Fruit fly (Drosophila melanogaster) whole organism, prepupa: ENCODE data around the gene sba.

Experiments used
- CG10669 ChIP-seq: fragments of 200-800 bp; sonication (Bioruptor generic); optimal IDR thresholded peaks from 3 replicates; lab custom pipeline; 2018; ENCODE audit warnings: missing biosample characterization, mild to moderate bottlenecking, missing genetic modification characterization, moderate library complexity
- CG11294 ChIP-seq: fragments of 200-800 bp; sonication (Bioruptor generic); IDR thresholded peaks from 2 replicates; pipeline ENCODE4 v1.3.6; 2022; ENCODE audit warnings: missing biosample characterization, missing genetic modification characterization
- CG11762 ChIP-seq: fragments of 200-800 bp; sonication (Bioruptor generic); optimal IDR thresholded peaks from 3 replicates; lab custom pipeline; 2016; ENCODE audit warnings: missing biosample characterization, missing genetic modification characterization; ENCODE audit not compliant: insufficient read depth
- CG11902 ChIP-seq: fragments of 200-800 bp; sonication (Bioruptor generic); optimal IDR thresholded peaks from 3 replicates; lab custom pipeline; 2016; ENCODE audit warnings: missing biosample characterization, missing genetic modification characterization
- CG1621 ChIP-seq: fragments of 200-800 bp; sonication (Bioruptor generic); optimal IDR thresholded peaks from 3 replicates; lab custom pipeline; 2018; ENCODE audit warnings: missing biosample characterization, mild to moderate bottlenecking, missing genetic modification characterization
- CG16779 ChIP-seq: fragments of 200-800 bp; sonication (Bioruptor generic); optimal IDR thresholded peaks from 3 replicates; lab custom pipeline; 2017; ENCODE audit warnings: missing biosample characterization, mild to moderate bottlenecking, missing genetic modification characterization
- CG3032 ChIP-seq: fragments of 200-800 bp; optimal IDR thresholded peaks from 2 replicates; lab custom pipeline; 2019; ENCODE audit warnings: missing biosample characterization, mild to moderate bottlenecking, missing genetic modification characterization, moderate library complexity
- CG31627 ChIP-seq: fragments of 200-800 bp; sonication (Bioruptor generic); optimal IDR thresholded peaks from 3 replicates; lab custom pipeline; 2016; ENCODE audit warnings: missing biosample characterization, missing genetic modification characterization
- CG32006 ChIP-seq: fragments of 200-800 bp; sonication (Bioruptor generic); optimal IDR thresholded peaks from 3 replicates; lab custom pipeline; 2017; ENCODE audit warnings: missing biosample characterization, mild to moderate bottlenecking, missing genetic modification characterization
- CG34406 ChIP-seq: fragments of 200-800 bp; sonication (Bioruptor generic); optimal IDR thresholded peaks from 3 replicates; lab custom pipeline; 2016; ENCODE audit warnings: missing biosample characterization, missing genetic modification characterization
- CG3919 ChIP-seq: fragments of 200-800 bp; sonication (Bioruptor generic); optimal IDR thresholded peaks from 3 replicates; lab custom pipeline; 2016; ENCODE audit warnings: missing biosample characterization, missing genetic modification characterization
- CG4318 ChIP-seq: fragments of 200-800 bp; sonication (Bioruptor generic); optimal IDR thresholded peaks from 3 replicates; lab custom pipeline; 2017; ENCODE audit warnings: missing biosample characterization, mild to moderate bottlenecking, missing genetic modification characterization
- CG6163 ChIP-seq: fragments of 200-800 bp; sonication (Bioruptor generic); IDR thresholded peaks from 3 replicates; pipeline ENCODE4 v1.3.6; 2022; ENCODE audit warnings: missing biosample characterization, missing genetic modification characterization
- CG6792 ChIP-seq: fragments of 200-800 bp; sonication (Bioruptor generic); optimal IDR thresholded peaks from 3 replicates; lab custom pipeline; 2016; ENCODE audit warnings: missing biosample characterization, missing genetic modification characterization
- CG6808 ChIP-seq: fragments of 200-800 bp; sonication (Bioruptor generic); optimal IDR thresholded peaks from 3 replicates; lab custom pipeline; 2017; ENCODE audit warnings: missing biosample characterization, missing genetic modification characterization, mild to moderate bottlenecking, moderate library complexity, missing genetic modification reagents
- CG6854 ChIP-seq: fragments of 200-800 bp; sonication (Bioruptor generic); optimal IDR thresholded peaks from 2 replicates; lab custom pipeline; 2017; ENCODE audit warnings: missing biosample characterization, mild to moderate bottlenecking, missing genetic modification characterization
- CG7368 ChIP-seq: fragments of 200-800 bp; sonication (Bioruptor generic); optimal IDR thresholded peaks from 3 replicates; lab custom pipeline; 2016; ENCODE audit warnings: missing biosample characterization, missing genetic modification characterization
- CG8119 ChIP-seq: fragments of 200-800 bp; sonication (Bioruptor generic); IDR thresholded peaks from 3 replicates; pipeline ENCODE4 v1.3.6; 2022; ENCODE audit warnings: missing biosample characterization, missing genetic modification characterization
- CG8319 ChIP-seq: fragments of 200-800 bp; sonication (Bioruptor generic); optimal IDR thresholded peaks from 3 replicates; lab custom pipeline; 2016; ENCODE audit warnings: missing biosample characterization, missing genetic modification characterization
- Eip75B ChIP-seq: fragments of 200-800 bp; sonication (Bioruptor generic); optimal IDR thresholded peaks from 3 replicates; lab custom pipeline; 2016; ENCODE audit warnings: missing biosample characterization, missing genetic modification characterization
- Eip78C ChIP-seq: fragments of 200-800 bp; sonication (Bioruptor generic); peaks from one replicate; lab custom pipeline; 2016; ENCODE audit warnings: missing biosample characterization, missing genetic modification characterization
- Eip93F ChIP-seq: fragments of 200-800 bp; sonication (Bioruptor generic); optimal IDR thresholded peaks from 2 replicates; lab custom pipeline; 2016; ENCODE audit warnings: missing biosample characterization, mild to moderate bottlenecking, missing genetic modification characterization
- Ets21C ChIP-seq: fragments of 200-800 bp; sonication (Bioruptor generic); optimal IDR thresholded peaks from 3 replicates; lab custom pipeline; 2016; ENCODE audit warnings: missing biosample characterization, missing genetic modification characterization
- Ets96B ChIP-seq: fragments of 200-800 bp; optimal IDR thresholded peaks from 2 replicates; lab custom pipeline; 2019; ENCODE audit warnings: missing biosample characterization, mild to moderate bottlenecking, missing genetic modification characterization, moderate library complexity
- Gug ChIP-seq: fragments of 200-800 bp; sonication (Bioruptor generic); IDR thresholded peaks from 2 replicates; pipeline ENCODE4 v1.3.6; 2022; ENCODE audit warnings: missing biosample characterization, missing genetic modification characterization
- Hr38 ChIP-seq: sonication (Bioruptor generic); optimal IDR thresholded peaks from 2 replicates; lab custom pipeline; 2016; ENCODE audit warnings: missing biosample characterization, missing genetic modification characterization
- Hr39 ChIP-seq: fragments of 200-800 bp; sonication (Bioruptor generic); optimal IDR thresholded peaks from 2 replicates; lab custom pipeline; 2016; ENCODE audit warnings: missing biosample characterization, missing genetic modification characterization
- Hr4 ChIP-seq: fragments of 200-800 bp; sonication (Bioruptor generic); optimal IDR thresholded peaks from 3 replicates; lab custom pipeline; 2016; ENCODE audit warnings: missing biosample characterization, missing genetic modification characterization
- Lpt ChIP-seq: fragments of 200-800 bp; sonication (Bioruptor generic); optimal IDR thresholded peaks from 3 replicates; lab custom pipeline; 2016; ENCODE audit warnings: missing biosample characterization, missing genetic modification characterization
- Sox102F ChIP-seq: fragments of 200-800 bp; sonication (Bioruptor generic); optimal IDR thresholded peaks from 2 replicates; lab custom pipeline; 2016; ENCODE audit warnings: missing biosample characterization, mild to moderate bottlenecking, missing genetic modification characterization
- Sox14 ChIP-seq: fragments of 200-800 bp; sonication (Bioruptor generic); optimal IDR thresholded peaks from 3 replicates; lab custom pipeline; 2016; ENCODE audit warnings: missing biosample characterization, missing genetic modification characterization
- Sox15 ChIP-seq: fragments of 200-800 bp; sonication (Bioruptor generic); optimal IDR thresholded peaks from 3 replicates; lab custom pipeline; 2016; ENCODE audit warnings: missing biosample characterization, missing genetic modification characterization
- achi ChIP-seq: fragments of 200-800 bp; sonication (Bioruptor generic); optimal IDR thresholded peaks from 3 replicates; lab custom pipeline; 2016; ENCODE audit warnings: missing biosample characterization, missing genetic modification characterization
- acj6 ChIP-seq: fragments of 200-800 bp; sonication (Bioruptor generic); optimal IDR thresholded peaks from 3 replicates; lab custom pipeline; 2016; ENCODE audit warnings: missing biosample characterization, missing genetic modification characterization
- cyc ChIP-seq: fragments of 200-800 bp; sonication (Bioruptor generic); optimal IDR thresholded peaks from 3 replicates; lab custom pipeline; 2016; ENCODE audit warnings: missing biosample characterization, missing genetic modification characterization
- dac ChIP-seq: fragments of 200-800 bp; sonication (Bioruptor generic); optimal IDR thresholded peaks from 2 replicates; lab custom pipeline; 2017; ENCODE audit warnings: missing biosample characterization, mild to moderate bottlenecking, missing genetic modification characterization
- dsx ChIP-seq: fragments of 200-800 bp; optimal IDR thresholded peaks from 3 replicates; lab custom pipeline; 2019; ENCODE audit warnings: missing biosample characterization, mild to moderate bottlenecking, missing genetic modification characterization, moderate library complexity; ENCODE audit not compliant: poor library complexity, severe bottlenecking
- eg ChIP-seq: fragments of 200-800 bp; sonication (Bioruptor generic); IDR thresholded peaks from 3 replicates; pipeline ENCODE4 v1.3.6; 2022; ENCODE audit warnings: missing biosample characterization, missing genetic modification characterization
- esn ChIP-seq: fragments of 200-800 bp; sonication (Bioruptor generic); optimal IDR thresholded peaks from 2 replicates; lab custom pipeline; 2016; ENCODE audit warnings: missing biosample characterization, mild to moderate bottlenecking, missing genetic modification characterization, moderate library complexity
- fd59A ChIP-seq: fragments of 200-800 bp; sonication (Bioruptor generic); optimal IDR thresholded peaks from 2 replicates; lab custom pipeline; 2017; ENCODE audit warnings: missing biosample characterization, mild to moderate bottlenecking, missing genetic modification characterization, missing genetic modification reagents
- fd85E ChIP-seq: fragments of 200-800 bp; sonication (Bioruptor generic); optimal IDR thresholded peaks from 3 replicates; lab custom pipeline; 2016; ENCODE audit warnings: missing biosample characterization, missing genetic modification characterization
- fkh ChIP-seq: fragments of 200-800 bp; sonication (Bioruptor generic); optimal IDR thresholded peaks from 3 replicates; lab custom pipeline; 2017; ENCODE audit warnings: missing biosample characterization, mild to moderate bottlenecking, missing genetic modification characterization, moderate library complexity
- lz ChIP-seq: fragments of 200-800 bp; sonication (Bioruptor generic); optimal IDR thresholded peaks from 3 replicates; lab custom pipeline; 2016; ENCODE audit warnings: missing biosample characterization, missing genetic modification characterization
- net ChIP-seq: fragments of 200-800 bp; sonication (Bioruptor generic); optimal IDR thresholded peaks from 3 replicates; lab custom pipeline; 2016; ENCODE audit warnings: missing biosample characterization, missing genetic modification characterization
- pdm3 ChIP-seq: fragments of 200-800 bp; sonication (Bioruptor generic); optimal IDR thresholded peaks from 3 replicates; lab custom pipeline; 2016; ENCODE audit warnings: missing biosample characterization, missing genetic modification characterization
- salr ChIP-seq, 2 experiments: fragments of 200-800 bp; sonication (Bioruptor generic); optimal IDR thresholded peaks; 3 replicates each; lab custom pipeline; 2016 to 2018; ENCODE audit warnings: missing biosample characterization in 2 of 2, missing genetic modification characterization in 2 of 2, mild to moderate bottlenecking in 1 of 2
- ss ChIP-seq, 2 experiments: fragments of 200-800 bp; sonication (Bioruptor generic); optimal IDR thresholded peaks; 2 replicates in 1 of 2; 3 replicates in 1 of 2; lab custom pipeline; 2017 to 2018; ENCODE audit warnings: mild to moderate bottlenecking in 2 of 2, missing biosample characterization in 2 of 2, missing genetic modification characterization in 2 of 2, moderate library complexity in 1 of 2
- svp ChIP-seq: fragments of 200-800 bp; sonication (Bioruptor generic); peaks from one replicate; lab custom pipeline; 2016; ENCODE audit warnings: missing biosample characterization, missing genetic modification characterization
- topi ChIP-seq: fragments of 200-800 bp; sonication (Bioruptor generic); optimal IDR thresholded peaks from 3 replicates; lab custom pipeline; 2016; ENCODE audit warnings: missing biosample characterization, missing genetic modification characterization
- vri ChIP-seq: fragments of 200-800 bp; sonication (Bioruptor generic); optimal IDR thresholded peaks from 3 replicates; lab custom pipeline; 2016; ENCODE audit warnings: missing biosample characterization, mild to moderate bottlenecking, missing genetic modification characterization

The sba gene

DNA sequence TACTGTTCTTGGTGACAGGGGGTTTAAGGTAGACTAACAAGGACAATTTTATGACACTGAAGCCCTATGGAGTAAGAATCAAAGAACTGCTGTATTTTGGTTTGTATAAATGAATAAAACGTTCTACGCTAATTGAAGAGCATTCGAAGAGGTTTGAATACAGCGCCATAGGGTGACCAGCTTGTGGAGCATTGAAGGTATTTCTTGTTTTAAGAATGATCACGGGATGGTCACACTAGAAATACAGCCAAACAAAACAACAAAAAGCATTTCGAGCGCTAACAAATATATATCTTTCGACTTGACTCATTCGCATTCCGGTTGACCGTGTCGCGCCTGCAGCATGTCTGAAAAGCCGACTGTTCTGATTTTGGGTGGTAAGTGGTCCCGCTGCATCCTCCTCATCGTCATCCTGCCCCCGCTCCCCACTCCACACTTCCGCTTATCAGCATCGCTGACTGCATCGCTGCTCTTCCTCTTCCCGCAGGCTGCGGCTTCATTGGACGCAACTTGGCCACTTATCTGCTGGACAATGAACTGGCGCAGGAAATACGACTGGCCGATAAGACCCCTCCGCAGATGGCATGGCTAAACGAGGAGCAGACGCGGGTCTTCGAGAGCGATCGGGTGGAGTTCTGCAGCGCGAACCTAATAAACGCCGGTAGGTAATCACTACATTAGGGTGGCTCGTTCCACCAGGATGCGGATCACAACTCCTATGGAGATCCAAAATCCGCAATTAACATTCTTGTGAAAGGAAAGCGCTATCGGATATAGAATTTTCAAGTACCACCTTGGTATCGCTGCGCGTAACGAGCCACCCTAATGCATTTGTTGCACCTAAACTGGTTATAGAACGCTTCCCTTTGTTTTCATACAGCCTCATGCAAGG is 11.2 kb upstream of the sba start, which contains the start of gene CG5854:
TSS of gene CG5854 (plus strand) at position 229 of the 892 bp plus-strand sequence.
- TF ChIP-seq dac (GFP tag; lab: Kevin White, UChicago) = peak; percentile 94
- peak; percentile 97 for TF ChIP-seq Eip75B (GFP tag; lab: Kevin White, UChicago)
- peak; percentile 94 to 96 for TF ChIP-seq ss (GFP tag; optimal IDR thresholded peaks at IDR 0.05; lab: Kevin White, UChicago)
- TF ChIP-seq net (GFP tag; lab: Kevin White, UChicago) = peak; percentile 99
- peak; percentile 99 for TF ChIP-seq Eip78C (GFP tag; lab: Kevin White, UChicago)
- peak; percentile 93 for TF ChIP-seq dsx
- peak; percentile 98 for TF ChIP-seq Sox14 (GFP tag; lab: Kevin White, UChicago)
- TF ChIP-seq achi (GFP tag; lab: Kevin White, UChicago) = peak; percentile 98
- peak; percentile 96 for TF ChIP-seq CG34406 (GFP tag; lab: Kevin White, UChicago)
- peak; percentile 84 for TF ChIP-seq Hr38 (GFP tag; lab: Kevin White, UChicago)
- peak; percentile 95 for TF ChIP-seq CG8319 (GFP tag; lab: Kevin White, UChicago)
- peak; percentile 96 for TF ChIP-seq salr (GFP tag; optimal IDR thresholded peaks at IDR 0.05; lab: Kevin White, UChicago)
- TF ChIP-seq pdm3 (GFP tag; lab: Kevin White, UChicago) = peak; percentile 98
- TF ChIP-seq CG11902 = peak; percentile 88
- peak; percentile 94 for TF ChIP-seq fd59A (GFP tag; lab: Kevin White, UChicago)
- peak; percentile 98 for TF ChIP-seq CG7368 (GFP tag; lab: Kevin White, UChicago)
- peak; percentile 97 for TF ChIP-seq CG1621
- TF ChIP-seq CG8119 (GFP tag; lab: Robert Waterston, UW) = peak; percentile 97
- peak; percentile 91 for TF ChIP-seq Lpt (GFP tag; lab: Kevin White, UChicago)
- peak; percentile 96 for TF ChIP-seq CG6792 (GFP tag; lab: Kevin White, UChicago)
- TF ChIP-seq Eip93F (GFP tag; lab: Kevin White, UChicago) = no peak
- peak; percentile 98 for TF ChIP-seq acj6 (GFP tag; lab: Kevin White, UChicago)
- TF ChIP-seq CG16779 (tag; lab: Kevin White, UChicago) = peak; percentile 96
- TF ChIP-seq lz = peak; percentile 96
- TF ChIP-seq vri = peak; percentile 96
- TF ChIP-seq CG11762 (GFP tag; lab: Kevin White, UChicago) = peak; percentile 96
- peak; percentile 96 for TF ChIP-seq cyc (GFP tag; lab: Kevin White, UChicago)
- peak; percentile 96 for TF ChIP-seq topi (GFP tag; lab: Kevin White, UChicago)
- peak; percentile 97 for TF ChIP-seq Hr4
- TF ChIP-seq CG6163 (GFP tag; lab: Robert Waterston, UW) = peak; percentile 99
- TF ChIP-seq eg (GFP tag; lab: Robert Waterston, UW) = peak; percentile 99
- peak; percentile 87 for TF ChIP-seq CG6854 (GFP tag; lab: Kevin White, UChicago)
- peak; percentile 96 for TF ChIP-seq CG11294 (GFP tag; lab: Robert Waterston, UW)
- TF ChIP-seq CG3032 (tag; lab: Kevin White, UChicago) = peak; percentile 92
- TF ChIP-seq fd85E (GFP tag; lab: Kevin White, UChicago) = no peak
- peak; percentile 93 for TF ChIP-seq CG10669 (GFP tag; lab: Kevin White, UChicago)
- TF ChIP-seq fkh (GFP tag; lab: Kevin White, UChicago) = no peak
- peak; percentile 94 for TF ChIP-seq Ets21C (GFP tag; lab: Kevin White, UChicago)
- TF ChIP-seq CG3919 (GFP tag; lab: Kevin White, UChicago) = peak; percentile 99
- TF ChIP-seq Sox102F (GFP tag; lab: Kevin White, UChicago) = peak; percentile 97
- peak; percentile 92 for TF ChIP-seq CG4318 (GFP tag; lab: Kevin White, UChicago)
- TF ChIP-seq Ets96B = peak; percentile 96
- TF ChIP-seq Gug (GFP tag; lab: Robert Waterston, UW) = peak; percentile 96
- peak; percentile 97 for TF ChIP-seq CG31627 (GFP tag; lab: Kevin White, UChicago)
- TF ChIP-seq CG32006 = peak; percentile 96
- peak; percentile 98 for TF ChIP-seq svp (GFP tag; lab: Kevin White, UChicago)
- TF ChIP-seq Hr39 (GFP tag; lab: Kevin White, UChicago) = peak; percentile 97
- TF ChIP-seq esn (GFP tag; lab: Kevin White, UChicago) = peak; percentile 97
- TF ChIP-seq CG6808 (GFP tag; lab: Kevin White, UChicago) = peak; percentile 94
- TF ChIP-seq Sox15 (GFP tag; lab: Kevin White, UChicago) = peak; percentile 94
